Fruit fly (Drosophila melanogaster) whole organism, embryonic: ENCODE results near the gene CG43179.

ENCODE experiments used
- Abd-B ChIP-seq: fragments of 200-800 bp; sonication (Bioruptor generic); optimal IDR thresholded peaks from 2 replicates; lab custom pipeline; 2018; ENCODE audit warnings: missing biosample characterization, mild to moderate bottlenecking, missing genetic modification characterization, moderate library complexity
- BtbVII ChIP-seq: fragments of 200-800 bp; sonication (Bioruptor generic); optimal IDR thresholded peaks from 3 replicates; lab custom pipeline; 2017; ENCODE audit warnings: missing biosample characterization, mild to moderate bottlenecking, missing genetic modification characterization
- CG11247 ChIP-seq: fragments of 200-800 bp; sonication (Bioruptor generic); IDR thresholded peaks from 2 replicates; pipeline ENCODE4 v1.3.6; 2022; ENCODE audit warnings: missing biosample characterization, missing genetic modification characterization
- CG11504 ChIP-seq: fragments of 200-800 bp; sonication (Bioruptor generic); optimal IDR thresholded peaks from 3 replicates; lab custom pipeline; 2019; ENCODE audit warnings: missing biosample characterization, mild to moderate bottlenecking, missing genetic modification characterization, moderate library complexity
- CG1233 ChIP-seq: fragments of 200-800 bp; sonication (Bioruptor generic); optimal IDR thresholded peaks from 4 replicates; lab custom pipeline; 2018; ENCODE audit warnings: missing biosample characterization, mild to moderate bottlenecking, missing genetic modification characterization
- CG13894 ChIP-seq: fragments of 200-800 bp; sonication (Bioruptor generic); optimal IDR thresholded peaks from 3 replicates; lab custom pipeline; 2018; ENCODE audit warnings: missing biosample characterization, mild to moderate bottlenecking, missing genetic modification characterization, moderate library complexity
- CG17612 ChIP-seq: fragments of 200-800 bp; sonication (Bioruptor generic); IDR thresholded peaks from 2 replicates; pipeline ENCODE4 v1.3.6; 2022; ENCODE audit warnings: missing biosample characterization, missing genetic modification characterization
- CG3065 ChIP-seq: fragments of 200-800 bp; sonication (Bioruptor generic); optimal IDR thresholded peaks from 2 replicates; lab custom pipeline; 2016; ENCODE audit warnings: missing biosample characterization, missing genetic modification characterization
- CG32532 ChIP-seq: fragments of 200-800 bp; sonication (Bioruptor generic); IDR thresholded peaks from 2 replicates; pipeline ENCODE4 v1.3.6; 2022; ENCODE audit warnings: missing biosample characterization, missing genetic modification characterization
- CG4328 ChIP-seq: fragments of 200-800 bp; sonication (Bioruptor generic); optimal IDR thresholded peaks from 3 replicates; lab custom pipeline; 2017; ENCODE audit warnings: missing biosample characterization, missing genetic modification reagents, missing genetic modification characterization
- CG43689 ChIP-seq: fragments of 200-800 bp; sonication (Bioruptor generic); IDR thresholded peaks from 2 replicates; pipeline ENCODE4 v1.3.6; 2022; ENCODE audit warnings: missing biosample characterization, missing genetic modification characterization
- CG4707 ChIP-seq: fragments of 200-800 bp; sonication (Bioruptor generic); optimal IDR thresholded peaks from 2 replicates; lab custom pipeline; 2018; ENCODE audit warnings: missing biosample characterization, mild to moderate bottlenecking, missing genetic modification characterization, moderate library complexity
- CG4730 ChIP-seq: fragments of 200-800 bp; sonication (Bioruptor generic); IDR thresholded peaks from 2 replicates; pipeline ENCODE4 v1.3.6; 2022; ENCODE audit warnings: missing biosample characterization, missing genetic modification characterization
- CG6654 ChIP-seq: fragments of 200-800 bp; sonication (Bioruptor generic); optimal IDR thresholded peaks from 2 replicates; lab custom pipeline; 2017; ENCODE audit warnings: missing biosample characterization, mild to moderate bottlenecking, missing genetic modification characterization
- CG7963 ChIP-seq: fragments of 200-800 bp; sonication (Bioruptor generic); IDR thresholded peaks from 3 replicates; pipeline ENCODE4 v1.3.6; 2022; ENCODE audit warnings: missing biosample characterization, missing genetic modification characterization; ENCODE audit not compliant: partially characterized antibody
- CG8359 ChIP-seq: fragments of 200-800 bp; sonication (Bioruptor generic); optimal IDR thresholded peaks from 2 replicates; lab custom pipeline; 2017; ENCODE audit warnings: missing biosample characterization, mild to moderate bottlenecking, missing genetic modification characterization, borderline replicate concordance
- CG8924 ChIP-seq: fragments of 200-800 bp; optimal IDR thresholded peaks from 3 replicates; lab custom pipeline; 2019; ENCODE audit warnings: missing biosample characterization, mild to moderate bottlenecking, missing genetic modification characterization, moderate library complexity
- CG9876 ChIP-seq: fragments of 200-800 bp; sonication (Bioruptor generic); optimal IDR thresholded peaks from 2 replicates; lab custom pipeline; 2016; ENCODE audit warnings: missing biosample characterization, missing genetic modification characterization
- CG9932 ChIP-seq: fragments of 200-800 bp; sonication (Bioruptor generic); IDR thresholded peaks from 2 replicates; pipeline ENCODE4 v1.3.6; 2022; ENCODE audit warnings: missing biosample characterization, missing genetic modification characterization
- Dfd ChIP-seq, 2 experiments: fragments of >200 bp; optimal IDR thresholded peaks; 2 replicates each; lab custom pipeline; 2017; ENCODE audit warnings: missing biosample characterization in 2 of 2, missing genetic modification characterization in 2 of 2
- HmgZ ChIP-seq: fragments of 200-800 bp; sonication (Bioruptor generic); optimal IDR thresholded peaks from 2 replicates; lab custom pipeline; 2018; ENCODE audit warnings: missing biosample characterization, mild to moderate bottlenecking, missing genetic modification characterization
- Hmx ChIP-seq: fragments of 200-800 bp; sonication (Bioruptor generic); optimal IDR thresholded peaks from 2 replicates; lab custom pipeline; 2016; ENCODE audit warnings: missing biosample characterization, missing genetic modification characterization
- Mad ChIP-seq: fragments of 200-800 bp; sonication (Bioruptor generic); optimal IDR thresholded peaks from 2 replicates; lab custom pipeline; 2016; ENCODE audit warnings: missing biosample characterization, missing genetic modification characterization
- Med ChIP-seq: fragments of 200-800 bp; sonication (Bioruptor generic); peaks from one replicate; lab custom pipeline; 2016; ENCODE audit warnings: missing biosample characterization, missing genetic modification characterization, mild to moderate bottlenecking, inconsistent platforms, moderate library complexity
- Oaz ChIP-seq: fragments of 200-800 bp; sonication (Bioruptor generic); IDR thresholded peaks from 2 replicates; pipeline ENCODE4 v1.3.6; 2022; ENCODE audit warnings: missing biosample characterization, missing genetic modification characterization
- PHDP ChIP-seq: fragments of 200-800 bp; sonication (Bioruptor generic); optimal IDR thresholded peaks from 3 replicates; lab custom pipeline; 2018; ENCODE audit warnings: missing biosample characterization, mild to moderate bottlenecking, missing genetic modification characterization, moderate library complexity
- Sin3A ChIP-seq: fragments of >200 bp; optimal IDR thresholded peaks from 2 replicates; lab custom pipeline; 2018
- Sry-β ChIP-seq: fragments of 200-800 bp; sonication (Bioruptor generic); optimal IDR thresholded peaks from 2 replicates; lab custom pipeline; 2018; ENCODE audit warnings: missing biosample characterization, mild to moderate bottlenecking, missing genetic modification characterization, moderate library complexity
- Tbp ChIP-seq: fragments of >200 bp; optimal IDR thresholded peaks from 2 replicates; lab custom pipeline; 2018; ENCODE audit warnings: missing biosample characterization, missing genetic modification characterization
- Trl ChIP-seq, 3 experiments: fragments of >200 bp in 2 of 3; fragments of 200-800 bp in 1 of 3; sonication (Bioruptor generic) in 1 of 3; optimal IDR thresholded peaks; 2 replicates in 1 of 3; 3 replicates in 2 of 3; lab custom pipeline; 2016 to 2017; ENCODE audit warnings: missing biosample characterization in 1 of 3, missing genetic modification characterization in 1 of 3
- abd-A ChIP-seq: fragments of 200-800 bp; sonication (Bioruptor generic); optimal IDR thresholded peaks from 3 replicates; lab custom pipeline; 2019; ENCODE audit warnings: missing biosample characterization, mild to moderate bottlenecking, missing genetic modification characterization, moderate library complexity
- bab2 ChIP-seq: fragments of 200-800 bp; sonication (Bioruptor generic); optimal IDR thresholded peaks from 2 replicates; lab custom pipeline; 2016; ENCODE audit warnings: missing biosample characterization, missing genetic modification characterization
- bowl ChIP-seq: fragments of 200-800 bp; sonication (Bioruptor generic); IDR thresholded peaks from 2 replicates; pipeline ENCODE4 v1.3.6; 2022; ENCODE audit warnings: missing biosample characterization, missing genetic modification characterization
- cad ChIP-seq: fragments of >200 bp; optimal IDR thresholded peaks from 2 replicates; lab custom pipeline; 2017; ENCODE audit warnings: missing biosample characterization, missing genetic modification characterization
- chinmo ChIP-seq: fragments of 200-800 bp; sonication (Bioruptor generic); IDR thresholded peaks from 4 replicates; pipeline ENCODE4 v1.3.6; 2022; ENCODE audit warnings: missing biosample characterization, missing genetic modification characterization; ENCODE audit not compliant: partially characterized antibody
- dan ChIP-seq: fragments of 200-800 bp; sonication (Bioruptor generic); IDR thresholded peaks from 2 replicates; pipeline ENCODE4 v1.3.6; 2022; ENCODE audit warnings: missing biosample characterization, missing genetic modification characterization
- dm ChIP-seq: fragments of 200-800 bp; sonication (Bioruptor generic); optimal IDR thresholded peaks from 3 replicates; lab custom pipeline; 2016; ENCODE audit warnings: missing biosample characterization, missing genetic modification characterization
- eyg ChIP-seq: fragments of 200-800 bp; sonication (Bioruptor generic); optimal IDR thresholded peaks from 3 replicates; lab custom pipeline; 2016; ENCODE audit warnings: missing biosample characterization, missing genetic modification characterization
- fd102C ChIP-seq: fragments of 200-800 bp; sonication (Bioruptor generic); optimal IDR thresholded peaks from 2 replicates; lab custom pipeline; 2018; ENCODE audit warnings: missing biosample characterization, mild to moderate bottlenecking, missing genetic modification characterization, moderate library complexity
- fru ChIP-seq: fragments of >200 bp; optimal IDR thresholded peaks from 2 replicates; lab custom pipeline; 2017
- gem ChIP-seq: fragments of 200-800 bp; sonication (Bioruptor generic); optimal IDR thresholded peaks from 2 replicates; lab custom pipeline; 2019; ENCODE audit warnings: missing biosample characterization, mild to moderate bottlenecking, missing genetic modification characterization, moderate library complexity
- inv ChIP-seq: fragments of 200-800 bp; sonication (Bioruptor generic); IDR thresholded peaks from 2 replicates; pipeline ENCODE4 v1.3.6; 2022; ENCODE audit warnings: missing biosample characterization, missing genetic modification characterization; ENCODE audit not compliant: partially characterized antibody
- kay ChIP-seq: fragments of 200-800 bp; sonication (Bioruptor generic); optimal IDR thresholded peaks from 2 replicates; lab custom pipeline; 2016; ENCODE audit warnings: missing biosample characterization, missing genetic modification characterization
- odd ChIP-seq: fragments of 200-800 bp; sonication (Bioruptor generic); optimal IDR thresholded peaks from 2 replicates; lab custom pipeline; 2017; ENCODE audit warnings: missing biosample characterization, mild to moderate bottlenecking, missing genetic modification characterization
- otp ChIP-seq: fragments of 200-800 bp; sonication (Bioruptor generic); IDR thresholded peaks from 3 replicates; pipeline ENCODE4, ENCODE4 v1.3.6; 2022; ENCODE audit warnings: missing biosample characterization, missing genetic modification characterization
- p53 ChIP-seq: fragments of 200-800 bp; sonication (Bioruptor generic); optimal IDR thresholded peaks from 2 replicates; lab custom pipeline; 2016; ENCODE audit warnings: missing biosample characterization, missing genetic modification characterization
- pb ChIP-seq: fragments of 200-800 bp; sonication (Bioruptor generic); optimal IDR thresholded peaks from 3 replicates; lab custom pipeline; 2016; ENCODE audit warnings: missing biosample characterization, missing genetic modification characterization
- ro ChIP-seq: fragments of 200-800 bp; sonication (Bioruptor generic); IDR thresholded peaks from 2 replicates; pipeline ENCODE4 v1.3.6; 2022; ENCODE audit warnings: missing biosample characterization, missing genetic modification characterization
- run ChIP-seq: fragments of 200-800 bp; sonication (Bioruptor generic); optimal IDR thresholded peaks from 3 replicates; lab custom pipeline; 2018; ENCODE audit warnings: missing biosample characterization, mild to moderate bottlenecking, missing genetic modification characterization
- toy ChIP-seq: fragments of 200-800 bp; sonication (Bioruptor generic); IDR thresholded peaks from 2 replicates; pipeline ENCODE4 v1.3.6; 2022; ENCODE audit warnings: missing biosample characterization, missing genetic modification characterization
- vnd ChIP-seq: fragments of 200-800 bp; sonication (Bioruptor generic); IDR thresholded peaks from 3 replicates; pipeline ENCODE4 v1.3.6; 2022; ENCODE audit warnings: missing biosample characterization, missing genetic modification characterization; ENCODE audit not compliant: partially characterized antibody
- yki ChIP-seq: fragments of >200 bp; optimal IDR thresholded peaks from 3 replicates; lab custom pipeline; 2018

CG43179 gene

dm6 chr3R:14279311-14279998, 23.5 kb downstream of the CG43179 start (continued):
- TF ChIP-seq fru (lab: Kevin White, UChicago) (no peak), kay (no peak), CG1233 (GFP tag; lab: Kevin White, UChicago) (no peak), PHDP (tag; lab: Kevin White, UChicago) (peak; percentile 36), CG11247 (GFP tag; lab: Robert Waterston, UW) (no peak), Hmx (GFP tag; lab: Kevin White, UChicago) (no peak), Mad (GFP tag; lab: Kevin White, UChicago) (no peak), CG13894 (no peak), BtbVII (GFP tag; lab: Kevin White, UChicago) (no peak), CG4707 (GFP tag; lab: Kevin White, UChicago) (no peak), yki (no peak), CG8924 (tag; lab: Kevin White, UChicago) (peak; percentile 27), dan (no peak), bab2 (GFP tag; lab: Kevin White, UChicago) (no peak), CG6654 (GFP tag; lab: Kevin White, UChicago) (no peak), Dfd (GFP tag; optimal IDR thresholded peaks at IDR 0.05; lab: Kevin White, UChicago) (peak in 1 of 2 experiments; percentile 39), CG4328 (GFP tag; lab: Kevin White, UChicago) (no peak), bowl (GFP tag; lab: Robert Waterston, UW) (no peak), odd (GFP tag; lab: Kevin White, UChicago) (no peak), toy (GFP tag; lab: Robert Waterston, UW) (no peak), CG9932 (GFP tag; lab: Robert Waterston, UW) (no peak), abd-A (no peak), cad (GFP tag; lab: Kevin White, UChicago) (no peak), CG7963 (GFP tag; lab: Robert Waterston, UW) (no peak), CG17612 (GFP tag; lab: Robert Waterston, UW) (0 out of 2 replicates have a peak, but pooled peaks have one; percentile 19), CG32532 (GFP tag; lab: Robert Waterston, UW) (no peak), run (tag; lab: Kevin White, UChicago) (no peak), Tbp (GFP tag; lab: Kevin White, UChicago) (no peak), CG43689 (no peak), ro (no peak), Abd-B (GFP tag; lab: Kevin White, UChicago) (peak; percentile 10), gem (peak; percentile 66), inv (GFP tag; lab: Robert Waterston, UW) (no peak), CG3065 (GFP tag; lab: Kevin White, UChicago) (no peak), CG11504 (tag; lab: Kevin White, UChicago) (peak; percentile 62), Sin3A (lab: Kevin White, UChicago) (no peak), Med (GFP tag; lab: Kevin White, UChicago) (peak; percentile 72), Sry-β (no peak), p53 (GFP tag; lab: Kevin White, UChicago) (no peak), chinmo (no peak), HmgZ (no peak), dm (GFP tag; lab: Kevin White, UChicago) (no peak), vnd (no peak), CG8359 (GFP tag; lab: Kevin White, UChicago) (no peak), CG4730 (GFP tag; lab: Robert Waterston, UW) (no peak), Oaz (GFP tag; lab: Robert Waterston, UW) (no peak), fd102C (GFP tag; lab: Kevin White, UChicago) (no peak), CG9876 (no peak), otp (GFP tag; lab: Robert Waterston, UW) (no peak), Trl (optimal IDR thresholded peaks at IDR 0.05; lab: Kevin White, UChicago) (no peak), Trl (GFP tag; optimal IDR thresholded peaks at IDR 0.05; lab: Kevin White, UChicago) (no peak), pb (GFP tag; lab: Kevin White, UChicago) (no peak), eyg (GFP tag; lab: Kevin White, UChicago) (no peak)
